Fruit fly (Drosophila melanogaster): ENCODE measurements around the gene Trmt61.

Trmt61 gene

DNA sequence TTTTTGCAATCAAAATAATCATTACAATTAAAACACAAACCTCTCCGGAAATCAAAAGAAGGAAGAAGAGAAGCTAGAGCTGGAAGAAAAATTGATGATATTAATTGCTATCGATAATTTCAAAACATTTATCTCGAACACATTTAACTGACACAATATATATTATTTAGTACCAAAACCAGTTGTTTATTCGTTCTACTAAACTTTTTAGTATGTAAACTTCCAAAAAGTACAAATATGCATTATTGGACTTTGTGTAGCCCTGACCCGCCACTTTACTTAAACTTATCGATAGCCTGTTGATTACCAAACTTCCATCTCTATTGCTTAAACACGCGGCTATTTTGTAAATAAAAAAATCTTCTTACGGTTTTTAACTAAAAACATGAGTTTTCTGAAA lies at the start of gene Trmt61, which contains the start of gene RpL34a (continued):
- TF ChIP-seq en (GFP tag; optimal IDR thresholded peaks at IDR 0.05), result peak; percentile 28
- TF ChIP-seq CG17612 (GFP tag; IDR thresholded peaks at IDR 0.05), result peak; percentile 57
- TF ChIP-seq Hand (GFP tag; optimal IDR thresholded peaks at IDR 0.05), result peak; percentile 73
- peak; percentile 87 for TF ChIP-seq CG16813 (GFP tag; IDR thresholded peaks at IDR 0.05; ENCODE audit: partially characterized antibody)
- no peak for TF ChIP-seq Lim3 (GFP tag; IDR thresholded peaks at IDR 0.05)
- peak; percentile 74 for TF ChIP-seq CG10462 (GFP tag; optimal IDR thresholded peaks at IDR 0.05)
- peak; percentile 81 for TF ChIP-seq Nf-YC (tag; optimal IDR thresholded peaks at IDR 0.05)
- no peak for TF ChIP-seq CG16779 (GFP tag; IDR thresholded peaks at IDR 0.05)
- TF ChIP-seq CG1024 (GFP tag; IDR thresholded peaks at IDR 0.05), result no peak
- TF ChIP-seq CG9609 (GFP tag; optimal IDR thresholded peaks at IDR 0.05), result peak; percentile 69
- TF ChIP-seq sc (optimal IDR thresholded peaks at IDR 0.05), result no peak
- TF ChIP-seq sc (GFP tag; optimal IDR thresholded peaks at IDR 0.05), result peak; percentile 87
- TF ChIP-seq CG17912 (GFP tag; optimal IDR thresholded peaks at IDR 0.05), result peak; percentile 76
- TF ChIP-seq her (GFP tag; optimal IDR thresholded peaks at IDR 0.05), result peak; percentile 46
- TF ChIP-seq kah (GFP tag; optimal IDR thresholded peaks at IDR 0.05), result peak; percentile 83
- TF ChIP-seq tap (tag; optimal IDR thresholded peaks at IDR 0.05), result peak; percentile 83
- TF ChIP-seq Doc2 (GFP tag; IDR thresholded peaks at IDR 0.05), result no peak
- TF ChIP-seq ATbp (GFP tag; optimal IDR thresholded peaks at IDR 0.05), result peak; percentile 86
- peak; percentile 83 for TF ChIP-seq CG9817 (tag; optimal IDR thresholded peaks at IDR 0.05)
- TF ChIP-seq esg (GFP tag; conservative IDR thresholded peaks at IDR 0.05), result peak; percentile 19; the same call in 1 of the 2 replicates
- no peak for TF ChIP-seq Tbp (GFP tag; optimal IDR thresholded peaks at IDR 0.05)
- TF ChIP-seq peb (GFP tag; IDR thresholded peaks at IDR 0.05), result no peak; the same call in 1 of the 2 replicates
- TF ChIP-seq CG13624 (GFP tag; optimal IDR thresholded peaks at IDR 0.05), result peak; percentile 87
- TF ChIP-seq cwo (GFP tag; optimal IDR thresholded peaks at IDR 0.05), result peak; percentile 63
- peak; percentile 58 for TF ChIP-seq repo (GFP tag; optimal IDR thresholded peaks at IDR 0.05)
- peak; percentile 34; the same call in 1 of the 2 replicates for TF ChIP-seq CG11247 (GFP tag; IDR thresholded peaks at IDR 0.05)
- TF ChIP-seq CG18262 (tag; optimal IDR thresholded peaks at IDR 0.05), result peak; percentile 87
- peak; percentile 75 for TF ChIP-seq CG43689 (GFP tag; IDR thresholded peaks at IDR 0.05)
- TF ChIP-seq slbo (GFP tag; IDR thresholded peaks at IDR 0.05), result peak; percentile 73
- TF ChIP-seq CG7987 (GFP tag; optimal IDR thresholded peaks at IDR 0.05), result peak; percentile 91
- TF ChIP-seq CG6791 (GFP tag; IDR thresholded peaks at IDR 0.05; ENCODE audit: partially characterized antibody), result peak; percentile 75
- peak; percentile 41 for TF ChIP-seq jing (GFP tag; optimal IDR thresholded peaks at IDR 0.05)
- TF ChIP-seq CG13775 (GFP tag; optimal IDR thresholded peaks at IDR 0.05), result peak; percentile 97
- peak; percentile 72 for TF ChIP-seq Ssrp (tag; optimal IDR thresholded peaks at IDR 0.05)
- TF ChIP-seq croc (GFP tag; conservative IDR thresholded peaks at IDR 0.05), result peak; percentile 63
- TF ChIP-seq CG9215 (GFP tag; IDR thresholded peaks at IDR 0.05), result peak; percentile 58
- TF ChIP-seq Sry-δ (GFP tag; optimal IDR thresholded peaks at IDR 0.05), result peak; percentile 98
- peak; percentile 59 to 73 for TF ChIP-seq chif (GFP tag; optimal IDR thresholded peaks at IDR 0.05)
- TF ChIP-seq CG34376 (GFP tag; optimal IDR thresholded peaks at IDR 0.05), result peak; percentile 97
- peak; percentile 73 for TF ChIP-seq shn (GFP tag; optimal IDR thresholded peaks at IDR 0.05)
- TF ChIP-seq CG9437 (GFP tag; optimal IDR thresholded peaks at IDR 0.05), result peak; percentile 86
- peak; percentile 54 for TF ChIP-seq grn (GFP tag; optimal IDR thresholded peaks at IDR 0.05)
- peak; percentile 61 for TF ChIP-seq CG13123 (GFP tag; optimal IDR thresholded peaks at IDR 0.05)
- peak; percentile 24 for TF ChIP-seq CG15479 (GFP tag; optimal IDR thresholded peaks at IDR 0.05)
- TF ChIP-seq ken (GFP tag; IDR thresholded peaks at IDR 0.05), result peak; percentile 53; the same call in 1 of the 3 replicates
- TF ChIP-seq chinmo (GFP tag; IDR thresholded peaks at IDR 0.05; ENCODE audit: partially characterized antibody), result no peak
- peak; percentile 80 for TF ChIP-seq HLH3B (GFP tag; IDR thresholded peaks at IDR 0.05)
- peak; percentile 68 for TF ChIP-seq CG3847 (GFP tag; IDR thresholded peaks at IDR 0.05)
- 0 out of 2 replicates have a peak, but pooled peaks have one; percentile 30 for TF ChIP-seq aop (GFP tag; IDR thresholded peaks at IDR 0.05)
- TF ChIP-seq CG5245 (GFP tag; optimal IDR thresholded peaks at IDR 0.05), result peak; percentile 62
- TF ChIP-seq D (optimal IDR thresholded peaks at IDR 0.05), result no peak
- peak; percentile 85 for TF ChIP-seq D (GFP tag; optimal IDR thresholded peaks at IDR 0.05)
